Worm (Caenorhabditis elegans): ENCODE measurements around the gene oac-40.

Gene oac-40

DNA sequence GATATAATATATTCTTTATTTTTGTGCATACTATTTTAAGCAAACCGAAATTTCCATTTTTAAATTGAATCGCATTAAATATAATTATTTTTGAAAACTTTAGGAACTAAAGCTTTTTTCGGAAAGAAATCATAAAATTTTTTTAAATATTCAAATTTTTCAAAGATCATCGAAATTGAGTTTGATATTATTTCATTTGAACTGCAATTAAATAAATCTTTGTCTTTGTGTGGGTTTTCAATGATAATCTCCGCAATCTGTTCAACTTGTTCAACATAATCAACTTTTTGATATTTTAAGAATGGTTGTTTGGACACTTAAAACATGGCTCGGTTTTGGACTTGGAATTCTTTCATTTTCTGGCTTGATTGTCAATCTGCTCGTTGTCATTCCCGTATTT, 7.4 kb upstream of the oac-40 start, which contains the start of gene srx-2:
srx-2 (plus strand) TSS at position 301 of the 400 bp plus-strand sequence.
- no peak for TF ChIP-seq unc-62 (GFP tag; optimal IDR thresholded peaks at IDR 0.05)
- TF ChIP-seq egl-5 (tag; optimal IDR thresholded peaks at IDR 0.05) = no peak
- no peak for TF ChIP-seq ztf-4 (tag; optimal IDR thresholded peaks at IDR 0.05)
- TF ChIP-seq elt-2 (tag; optimal IDR thresholded peaks at IDR 0.05) = no peak
- TF ChIP-seq lsy-12 (tag; optimal IDR thresholded peaks at IDR 0.05) = no peak
- no peak for TF ChIP-seq ama-1 (optimal IDR thresholded peaks at IDR 0.05)
- TF ChIP-seq sea-2 (GFP tag; optimal IDR thresholded peaks at IDR 0.05) = no peak
- TF ChIP-seq nhr-23 (tag; optimal IDR thresholded peaks at IDR 0.05) = no peak
- no peak for TF ChIP-seq R02D3.7 (tag; optimal IDR thresholded peaks at IDR 0.05)
- no peak for TF ChIP-seq elt-3 (tag; optimal IDR thresholded peaks at IDR 0.05)
- no peak for TF ChIP-seq elt-1 (tag; optimal IDR thresholded peaks at IDR 0.05)
- no peak for TF ChIP-seq snpc-4 (tag; optimal IDR thresholded peaks at IDR 0.05)
- TF ChIP-seq ztf-11 (tag; optimal IDR thresholded peaks at IDR 0.05) = no peak
- TF ChIP-seq eor-1 (tag; optimal IDR thresholded peaks at IDR 0.05) = no peak
- no peak for TF ChIP-seq fkh-10 (GFP tag; optimal IDR thresholded peaks at IDR 0.05)
- TF ChIP-seq egl-27 (tag; optimal IDR thresholded peaks at IDR 0.05) = no peak
- TF ChIP-seq fos-1 (tag; optimal IDR thresholded peaks at IDR 0.05) = no peak
- no peak for TF ChIP-seq ceh-16 (tag; optimal IDR thresholded peaks at IDR 0.05)
- TF ChIP-seq nhr-43 (tag; optimal IDR thresholded peaks at IDR 0.05; ENCODE audit: poor library complexity, severe bottlenecking) = no peak
- no peak for TF ChIP-seq ceh-9 (tag; optimal IDR thresholded peaks at IDR 0.05)

DNA sequence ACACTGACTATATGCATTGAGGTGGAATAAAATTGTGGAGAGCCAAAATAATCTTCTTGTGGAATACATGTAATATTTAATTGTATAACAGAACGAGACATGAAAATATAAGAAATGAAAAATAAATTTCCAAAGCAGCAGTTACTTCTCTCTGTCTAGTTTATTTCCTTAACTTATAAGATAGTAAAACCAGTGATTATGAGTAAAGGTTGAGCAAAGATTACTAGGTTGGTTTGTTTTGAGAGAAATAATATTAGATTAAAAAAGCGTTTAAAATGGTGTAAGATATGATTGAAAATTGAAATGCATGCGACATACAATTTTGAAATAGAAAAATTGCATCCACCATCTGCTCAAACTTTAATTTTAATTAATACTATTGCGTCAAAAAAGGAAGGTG, 2.8 kb upstream of the oac-40 start, which contains the start of gene srh-201:
srh-201 (minus strand) TSS at position 101 of the 400 bp plus-strand sequence.
- TF ChIP-seq ceh-9 (tag; optimal IDR thresholded peaks at IDR 0.05) (no peak), skn-1 (tag; optimal IDR thresholded peaks at IDR 0.05) (no peak), fkh-2 (tag; optimal IDR thresholded peaks at IDR 0.05) (no peak)

ce11 chrV:9015540-9015939, 1.0 kb upstream of the oac-40 start, which contains the start of gene srt-18:
TSS of gene srt-18 (minus strand) at chrV:9015640.
- no peak for TF ChIP-seq nhr-28 (tag; optimal IDR thresholded peaks at IDR 0.05)
- TF ChIP-seq eor-1 (tag; optimal IDR thresholded peaks at IDR 0.05) = no peak
- no peak for TF ChIP-seq skn-1 (tag; optimal IDR thresholded peaks at IDR 0.05)
- TF ChIP-seq nhr-11 (tag; optimal IDR thresholded peaks at IDR 0.05) = no peak
- TF ChIP-seq egl-27 (tag; optimal IDR thresholded peaks at IDR 0.05) = no peak
- no peak for TF ChIP-seq ztf-4 (tag; optimal IDR thresholded peaks at IDR 0.05)
- TF ChIP-seq ZK546.5 (tag; optimal IDR thresholded peaks at IDR 0.05) = no peak
- TF ChIP-seq nhr-76 (tag; optimal IDR thresholded peaks at IDR 0.05) = no peak
- no peak for TF ChIP-seq lsy-12 (tag; optimal IDR thresholded peaks at IDR 0.05)
- TF ChIP-seq jun-1 (tag; optimal IDR thresholded peaks at IDR 0.05) = no peak
- no peak for TF ChIP-seq nfya-1 (tag; optimal IDR thresholded peaks at IDR 0.05; ENCODE audit: insufficient read depth)
- no peak for TF ChIP-seq nhr-25 (tag; optimal IDR thresholded peaks at IDR 0.05)
- no peak for TF ChIP-seq pha-4 (tag; optimal IDR thresholded peaks at IDR 0.05)
- TF ChIP-seq unc-39 (tag; optimal IDR thresholded peaks at IDR 0.05) = no peak
- no peak for TF ChIP-seq nhr-23 (tag; optimal IDR thresholded peaks at IDR 0.05)
- TF ChIP-seq hmg-11 (tag; optimal IDR thresholded peaks at IDR 0.05) = no peak
- TF ChIP-seq egl-5 (tag; optimal IDR thresholded peaks at IDR 0.05) = no peak
- TF ChIP-seq elt-2 (tag; optimal IDR thresholded peaks at IDR 0.05) = no peak
- no peak for TF ChIP-seq mml-1 (tag; optimal IDR thresholded peaks at IDR 0.05)
- TF ChIP-seq elt-3 (tag; optimal IDR thresholded peaks at IDR 0.05) = no peak

ce11 chrV:9018871-9019270, 2.3 kb downstream of the oac-40 start:
- TF ChIP-seq nhr-28 (tag; optimal IDR thresholded peaks at IDR 0.05) (no peak), fkh-10 (GFP tag; optimal IDR thresholded peaks at IDR 0.05) (no peak), ceh-82 (tag; optimal IDR thresholded peaks at IDR 0.05) (no peak), pha-4 (tag; optimal IDR thresholded peaks at IDR 0.05) (no peak), nfya-1 (tag; optimal IDR thresholded peaks at IDR 0.05; ENCODE audit: insufficient read depth) (no peak)

ce11 chrV:9022078-9022477, 5.5 kb downstream of the oac-40 start, which contains the start of gene oac-41:
TSS of gene oac-41 (minus strand) at chrV:9022178.
- TF ChIP-seq zag-1 (tag; optimal IDR thresholded peaks at IDR 0.05) = no peak
- TF ChIP-seq elt-1 (tag; optimal IDR thresholded peaks at IDR 0.05) = no peak
- no peak for TF ChIP-seq aly-2 (tag; optimal IDR thresholded peaks at IDR 0.05)
- TF ChIP-seq elt-2 (tag; optimal IDR thresholded peaks at IDR 0.05) = no peak
- no peak for TF ChIP-seq unc-39 (tag; optimal IDR thresholded peaks at IDR 0.05)
- no peak for TF ChIP-seq nhr-11 (tag; optimal IDR thresholded peaks at IDR 0.05)
- no peak for TF ChIP-seq ceh-28 (tag; optimal IDR thresholded peaks at IDR 0.05)
- no peak for TF ChIP-seq mdl-1 (tag; optimal IDR thresholded peaks at IDR 0.05)
- no peak for TF ChIP-seq snpc-4 (tag; optimal IDR thresholded peaks at IDR 0.05)
- no peak for TF ChIP-seq ama-1 (optimal IDR thresholded peaks at IDR 0.05)
- no peak for TF ChIP-seq egl-27 (tag; optimal IDR thresholded peaks at IDR 0.05)
